Worm (Caenorhabditis elegans) whole organism, L3 larva: ENCODE results near the gene B0524.3.

Experiments used
- R02D3.7 ChIP-seq: fragments of 150-350 bp; optimal IDR thresholded peaks from 2 replicates; lab custom pipeline; 2014; ENCODE audit warnings: missing biosample characterization, missing genetic modification characterization
- ZK546.5 ChIP-seq: sonication (generic microtip); optimal IDR thresholded peaks from 2 replicates; lab custom pipeline; 2017; ENCODE audit warnings: missing biosample characterization, missing genetic modification characterization
- aly-2 ChIP-seq: fragments of 150-350 bp; optimal IDR thresholded peaks from 2 replicates; lab custom pipeline; 2014; ENCODE audit warnings: missing biosample characterization, missing genetic modification characterization
- ama-1 ChIP-seq: fragments of 150-350 bp; optimal IDR thresholded peaks from 2 replicates; lab custom pipeline; 2018
- ceh-16 ChIP-seq: sonication (generic microtip); optimal IDR thresholded peaks from 2 replicates; lab custom pipeline; 2017; ENCODE audit warnings: missing biosample characterization, missing genetic modification characterization
- ceh-28 ChIP-seq: fragments of 150-350 bp; optimal IDR thresholded peaks from 2 replicates; lab custom pipeline; 2014; ENCODE audit warnings: missing biosample characterization, missing genetic modification reagents, missing genetic modification characterization
- ceh-82 ChIP-seq: fragments of 150-350 bp; optimal IDR thresholded peaks from 2 replicates; lab custom pipeline; 2014; ENCODE audit warnings: missing biosample characterization, missing genetic modification characterization
- ceh-9 ChIP-seq: sonication (generic microtip); optimal IDR thresholded peaks from 2 replicates; lab custom pipeline; 2018; ENCODE audit warnings: missing biosample characterization, missing genetic modification characterization
- daf-12 ChIP-seq: fragments of 150-350 bp; optimal IDR thresholded peaks from 2 replicates; lab custom pipeline; 2014; ENCODE audit warnings: missing biosample characterization, missing genetic modification reagents, missing genetic modification characterization
- egl-27 ChIP-seq: sonication (generic microtip); optimal IDR thresholded peaks from 4 replicates; lab custom pipeline; 2017; ENCODE audit warnings: missing biosample characterization, missing genetic modification reagents, missing genetic modification characterization
- egl-5 ChIP-seq: fragments of 150-350 bp; optimal IDR thresholded peaks from 2 replicates; lab custom pipeline; 2017; ENCODE audit warnings: missing biosample characterization, missing genetic modification reagents, missing genetic modification characterization, inconsistent platforms
- elt-1 ChIP-seq: fragments of 150-350 bp; optimal IDR thresholded peaks from 2 replicates; lab custom pipeline; 2014; ENCODE audit warnings: missing biosample characterization, missing genetic modification characterization
- elt-2 ChIP-seq: sonication (generic microtip); optimal IDR thresholded peaks from 2 replicates; lab custom pipeline; 2016; ENCODE audit warnings: missing genetic modification reagents, mild to moderate bottlenecking, missing genetic modification characterization, missing compliant biosample characterization
- elt-3 ChIP-seq, 3 experiments: fragments of 150-350 bp in 1 of 3; sonication (generic microtip) in 2 of 3; optimal IDR thresholded peaks; 2 replicates in 2 of 3; 4 replicates in 1 of 3; lab custom pipeline; 2014 to 2017; ENCODE audit warnings: missing biosample characterization in 3 of 3, missing genetic modification characterization in 3 of 3
- eor-1 ChIP-seq, 2 experiments: fragments of 150-350 bp; optimal IDR thresholded peaks; 2 replicates each; lab custom pipeline; 2014 to 2018; ENCODE audit warnings: missing biosample characterization in 2 of 2, missing genetic modification characterization in 2 of 2
- fkh-10 ChIP-seq: sonication (generic microtip); optimal IDR thresholded peaks from 2 replicates; lab custom pipeline; 2017; ENCODE audit warnings: missing biosample characterization, missing genetic modification reagents, missing genetic modification characterization
- fkh-2 ChIP-seq: fragments of 150-350 bp; optimal IDR thresholded peaks from 2 replicates; lab custom pipeline; 2014; ENCODE audit warnings: missing biosample characterization, missing genetic modification reagents, missing genetic modification characterization
- fos-1 ChIP-seq: fragments of 150-350 bp; optimal IDR thresholded peaks from 2 replicates; lab custom pipeline; 2014; ENCODE audit warnings: missing biosample characterization, missing genetic modification characterization
- hmg-11 ChIP-seq: sonication (generic microtip); optimal IDR thresholded peaks from 2 replicates; lab custom pipeline; 2016; ENCODE audit warnings: missing genetic modification characterization, missing compliant biosample characterization
- jun-1 ChIP-seq: fragments of 150-350 bp; optimal IDR thresholded peaks from 2 replicates; lab custom pipeline; 2014; ENCODE audit warnings: missing biosample characterization, missing genetic modification reagents, missing genetic modification characterization
- lin-15B ChIP-seq: fragments of 150-350 bp; optimal IDR thresholded peaks from 2 replicates; lab custom pipeline; 2014; ENCODE audit warnings: missing biosample characterization, missing genetic modification characterization
- lin-39 ChIP-seq: fragments of 150-350 bp; optimal IDR thresholded peaks from 2 replicates; lab custom pipeline; 2018; ENCODE audit warnings: missing biosample characterization, missing genetic modification reagents, missing genetic modification characterization
- lsy-12 ChIP-seq: sonication (generic microtip); optimal IDR thresholded peaks from 2 replicates; lab custom pipeline; 2016; ENCODE audit warnings: mild to moderate bottlenecking, missing genetic modification characterization, missing compliant biosample characterization
- mdl-1 ChIP-seq: fragments of 150-350 bp; optimal IDR thresholded peaks from 2 replicates; lab custom pipeline; 2014; ENCODE audit warnings: missing biosample characterization, missing genetic modification characterization
- mml-1 ChIP-seq: fragments of 150-350 bp; sonication (generic microtip); optimal IDR thresholded peaks from 3 replicates; lab custom pipeline; 2014; ENCODE audit warnings: missing biosample characterization, missing genetic modification characterization
- nfya-1 ChIP-seq: sonication (generic microtip); optimal IDR thresholded peaks from 2 replicates; lab custom pipeline; 2017; ENCODE audit warnings: missing genetic modification characterization, mild to moderate bottlenecking, missing compliant biosample characterization, antibody characterized with exemption, moderate library complexity; ENCODE audit not compliant: insufficient read depth
- nhr-11 ChIP-seq: fragments of 150-350 bp; optimal IDR thresholded peaks from 2 replicates; lab custom pipeline; 2014; ENCODE audit warnings: missing biosample characterization, missing genetic modification characterization
- nhr-12 ChIP-seq: fragments of 150-350 bp; optimal IDR thresholded peaks from 2 replicates; lab custom pipeline; 2014; ENCODE audit warnings: missing biosample characterization, missing genetic modification characterization
- nhr-23 ChIP-seq: fragments of 150-350 bp; optimal IDR thresholded peaks from 2 replicates; lab custom pipeline; 2014; ENCODE audit warnings: missing biosample characterization, missing genetic modification reagents, missing genetic modification characterization
- nhr-237 ChIP-seq: fragments of 150-350 bp; optimal IDR thresholded peaks from 2 replicates; lab custom pipeline; 2014; ENCODE audit warnings: missing biosample characterization, missing genetic modification characterization
- nhr-25 ChIP-seq: sonication (generic microtip); optimal IDR thresholded peaks from 2 replicates; lab custom pipeline; 2017; ENCODE audit warnings: missing biosample characterization, missing genetic modification characterization
- nhr-28 ChIP-seq: fragments of 150-350 bp; optimal IDR thresholded peaks from 2 replicates; lab custom pipeline; 2014; ENCODE audit warnings: missing biosample characterization, missing genetic modification characterization
- nhr-43 ChIP-seq: sonication (generic microtip); optimal IDR thresholded peaks from 2 replicates; lab custom pipeline; 2016; ENCODE audit warnings: mild to moderate bottlenecking, missing genetic modification characterization, missing compliant biosample characterization; ENCODE audit not compliant: poor library complexity, severe bottlenecking
- nhr-67 ChIP-seq: fragments of 150-350 bp; optimal IDR thresholded peaks from 2 replicates; lab custom pipeline; 2014; ENCODE audit warnings: missing biosample characterization, missing genetic modification characterization
- nhr-76 ChIP-seq: fragments of 150-350 bp; sonication (generic microtip); optimal IDR thresholded peaks from 5 replicates; lab custom pipeline; 2014; ENCODE audit warnings: missing biosample characterization, missing genetic modification characterization
- nhr-77 ChIP-seq: fragments of 150-350 bp; optimal IDR thresholded peaks from 2 replicates; lab custom pipeline; 2014; ENCODE audit warnings: missing biosample characterization, missing genetic modification characterization
- pha-4 ChIP-seq: fragments of 150-350 bp; optimal IDR thresholded peaks from 2 replicates; lab custom pipeline; 2014; ENCODE audit warnings: missing biosample characterization, missing genetic modification reagents, missing genetic modification characterization
- pqm-1 ChIP-seq: fragments of 150-350 bp; optimal IDR thresholded peaks from 2 replicates; lab custom pipeline; 2017; ENCODE audit warnings: missing biosample characterization, missing genetic modification characterization, inconsistent platforms
- sea-2 ChIP-seq: fragments of 150-350 bp; sonication (generic microtip); optimal IDR thresholded peaks from 4 replicates; lab custom pipeline; 2014; ENCODE audit warnings: missing biosample characterization, missing genetic modification reagents, missing genetic modification characterization
- skn-1 ChIP-seq: fragments of 150-350 bp; optimal IDR thresholded peaks from 2 replicates; lab custom pipeline; 2014; ENCODE audit warnings: missing biosample characterization, missing genetic modification characterization
- snpc-4 ChIP-seq: fragments of 150-350 bp; optimal IDR thresholded peaks from 2 replicates; lab custom pipeline; 2014; ENCODE audit warnings: missing biosample characterization, missing genetic modification characterization
- tbx-2 ChIP-seq: sonication (generic microtip); optimal IDR thresholded peaks from 2 replicates; lab custom pipeline; 2016; ENCODE audit warnings: mild to moderate bottlenecking, missing genetic modification characterization, missing compliant biosample characterization
- unc-39 ChIP-seq: sonication (generic microtip); optimal IDR thresholded peaks from 4 replicates; lab custom pipeline; 2017; ENCODE audit warnings: missing biosample characterization, missing genetic modification characterization
- unc-62 ChIP-seq: fragments of 150-350 bp; sonication (generic microtip); optimal IDR thresholded peaks from 4 replicates; lab custom pipeline; 2014; ENCODE audit warnings: missing biosample characterization, missing genetic modification reagents, missing genetic modification characterization
- zag-1 ChIP-seq: fragments of 150-350 bp; optimal IDR thresholded peaks from 2 replicates; lab custom pipeline; 2014; ENCODE audit warnings: missing biosample characterization, missing genetic modification characterization
- ztf-11 ChIP-seq: fragments of 150-350 bp; optimal IDR thresholded peaks from 2 replicates; lab custom pipeline; 2014; ENCODE audit warnings: missing biosample characterization, missing genetic modification characterization
- ztf-4 ChIP-seq: fragments of 150-350 bp; optimal IDR thresholded peaks from 2 replicates; lab custom pipeline; 2014; ENCODE audit warnings: missing biosample characterization, missing genetic modification characterization

B0524.3 gene

ce11 chrIII:1856679-1857078 lies 30.8 kb upstream of the B0524.3 start:
- no peak for TF ChIP-seq fkh-10 (GFP tag; lab: Kevin White, UChicago)
- no peak for TF ChIP-seq ZK546.5 (tag; lab: Kevin White, UChicago)
- no peak for TF ChIP-seq hmg-11 (tag; lab: Kevin White, UChicago)
- no peak for TF ChIP-seq ztf-4 (tag; lab: Kevin White, UChicago)
- no peak for TF ChIP-seq daf-12 (tag; lab: Kevin White, UChicago)
- TF ChIP-seq tbx-2 (tag; lab: Kevin White, UChicago) = no peak
- TF ChIP-seq, all 47 proteins: peak for 0

DNA sequence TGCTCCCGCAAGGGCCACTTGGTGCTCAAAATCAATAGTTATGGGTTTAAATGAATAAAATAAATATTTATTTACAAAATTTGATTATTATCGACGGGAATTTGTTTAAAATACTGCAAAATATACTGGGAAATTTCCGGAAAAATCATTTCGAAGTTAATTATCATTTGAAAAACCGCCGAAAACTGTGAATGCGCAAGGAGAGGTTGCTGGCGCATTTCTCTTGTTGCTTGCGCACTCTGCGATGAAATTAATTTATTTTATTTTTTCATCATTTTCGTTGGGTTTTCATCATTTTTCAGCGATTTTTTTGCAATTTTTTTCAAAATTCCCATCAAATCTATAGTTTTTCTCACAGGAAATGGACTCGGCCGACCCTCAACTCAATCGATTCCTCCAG lies 27.9 kb upstream of the B0524.3 start, which contains the start of gene ddp-1:
ddp-1 (plus strand) TSS at position 357 of the 400 bp plus-strand sequence.
- TF ChIP-seq nhr-25 (tag; lab: Kevin White, UChicago) = peak; percentile 76
- TF ChIP-seq nhr-67 (tag; lab: Kevin White, UChicago) = no peak
- TF ChIP-seq R02D3.7 (tag; lab: Kevin White, UChicago) = peak; percentile 85
- TF ChIP-seq aly-2 (tag; lab: Kevin White, UChicago) = peak; percentile 70
- no peak for TF ChIP-seq unc-39 (tag; lab: Kevin White, UChicago)
- TF ChIP-seq nhr-11 (tag; lab: Kevin White, UChicago) = peak; percentile 50
- TF ChIP-seq lin-15B (tag; lab: Kevin White, UChicago) = peak; percentile 96
- peak; percentile 73 for TF ChIP-seq lin-39 (tag; lab: Kevin White, UChicago)
- peak; percentile 82 for TF ChIP-seq ceh-28
- TF ChIP-seq sea-2 (GFP tag; lab: Kevin White, UChicago) = no peak
- TF ChIP-seq fkh-10 (GFP tag; lab: Kevin White, UChicago) = peak; percentile 94
- TF ChIP-seq eor-1 (tag; optimal IDR thresholded peaks at IDR 0.05; lab: Kevin White, UChicago) = peak in 1 of 2 experiments; percentile 56
- no peak for TF ChIP-seq fkh-2 (tag; lab: Kevin White, UChicago)
- peak; percentile 64 for TF ChIP-seq ZK546.5 (tag; lab: Kevin White, UChicago)
- TF ChIP-seq nhr-43 (tag; lab: Kevin White, UChicago) = peak; percentile 94
- TF ChIP-seq nfya-1 (tag; lab: Kevin White, UChicago) = peak; percentile 94
- TF ChIP-seq snpc-4 = peak; percentile 86
- TF ChIP-seq skn-1 (tag; lab: Kevin White, UChicago) = peak; percentile 72
- peak; percentile 98 for TF ChIP-seq nhr-23
- peak; percentile 78 for TF ChIP-seq nhr-77
- peak; percentile 93 for TF ChIP-seq lsy-12 (tag; lab: Kevin White, UChicago)
- peak; percentile 82 for TF ChIP-seq ama-1 (lab: Kevin White, UChicago)
- TF ChIP-seq nhr-76 (tag; lab: Kevin White, UChicago) = no peak
- peak; percentile 41 for TF ChIP-seq pqm-1 (tag; lab: Kevin White, UChicago)
- peak; percentile 69 for TF ChIP-seq egl-27 (tag; lab: Kevin White, UChicago)
- TF ChIP-seq ceh-16 (tag; lab: Kevin White, UChicago) = no peak
- TF ChIP-seq hmg-11 (tag; lab: Kevin White, UChicago) = peak; percentile 90
- no peak for TF ChIP-seq mdl-1 (tag; lab: Kevin White, UChicago)
- peak; percentile 93 for TF ChIP-seq ceh-82 (tag; lab: Kevin White, UChicago)
- no peak for TF ChIP-seq nhr-237 (tag; lab: Kevin White, UChicago)
- TF ChIP-seq nhr-12 (tag; lab: Kevin White, UChicago) = no peak
- TF ChIP-seq mml-1 (tag; lab: Kevin White, UChicago) = no peak
- peak; percentile 66 for TF ChIP-seq elt-2 (tag; lab: Kevin White, UChicago)
- peak; percentile 75 for TF ChIP-seq nhr-28 (tag; lab: Kevin White, UChicago)
- no peak for TF ChIP-seq ceh-9 (tag; lab: Kevin White, UChicago)
- TF ChIP-seq jun-1 (tag; lab: Kevin White, UChicago) = peak; percentile 88
- peak; percentile 54 for TF ChIP-seq unc-62
- TF ChIP-seq tbx-2 (tag; lab: Kevin White, UChicago) = peak; percentile 93
- no peak for TF ChIP-seq ztf-11 (tag; lab: Kevin White, UChicago)
- TF ChIP-seq elt-1 (tag; lab: Kevin White, UChicago) = peak; percentile 38
- peak; percentile 64 for TF ChIP-seq ztf-4 (tag; lab: Kevin White, UChicago)
- no peak for TF ChIP-seq elt-3 (tag; optimal IDR thresholded peaks at IDR 0.05; lab: Kevin White, UChicago)
- peak; percentile 45 for TF ChIP-seq zag-1 (tag; lab: Kevin White, UChicago)
- TF ChIP-seq egl-5 = peak; percentile 89
- peak; percentile 98 for TF ChIP-seq pha-4 (tag; lab: Kevin White, UChicago)
- TF ChIP-seq fos-1 (tag; lab: Kevin White, UChicago) = no peak
- TF ChIP-seq daf-12 (tag; lab: Kevin White, UChicago) = peak; percentile 4
